Fruit fly (Drosophila melanogaster) whole organism, adult: ENCODE results near the gene east.

ENCODE experiments used
- CG12768 ChIP-seq: fragments of 200-800 bp; sonication (Bioruptor generic); optimal IDR thresholded peaks from 2 replicates; lab custom pipeline; 2017; ENCODE audit warnings: missing biosample characterization, missing genetic modification characterization, mild to moderate bottlenecking, moderate library complexity, missing genetic modification reagents
- CG1620 ChIP-seq: fragments of 200-800 bp; sonication (Bioruptor generic); optimal IDR thresholded peaks from 2 replicates; lab custom pipeline; 2016; ENCODE audit warnings: missing biosample characterization, missing genetic modification characterization
- CG33017 ChIP-seq: fragments of 200-800 bp; sonication (Bioruptor generic); optimal IDR thresholded peaks from 2 replicates; lab custom pipeline; 2018; ENCODE audit warnings: missing biosample characterization, mild to moderate bottlenecking, missing genetic modification characterization, moderate library complexity
- CG5204 ChIP-seq: fragments of 200-800 bp; sonication (Bioruptor generic); optimal IDR thresholded peaks from 2 replicates; lab custom pipeline; 2016; ENCODE audit warnings: missing biosample characterization, missing genetic modification characterization
- CG7045 ChIP-seq: fragments of 200-800 bp; sonication (Bioruptor generic); optimal IDR thresholded peaks from 2 replicates; lab custom pipeline; 2017; ENCODE audit warnings: missing biosample characterization, mild to moderate bottlenecking, missing genetic modification characterization
- Crg-1 ChIP-seq: fragments of 200-800 bp; sonication (Bioruptor generic); optimal IDR thresholded peaks from 2 replicates; lab custom pipeline; 2016; ENCODE audit warnings: missing biosample characterization, missing genetic modification characterization
- Hr96 ChIP-seq: fragments of 200-800 bp; sonication (Bioruptor generic); optimal IDR thresholded peaks from 2 replicates; lab custom pipeline; 2016; ENCODE audit warnings: missing biosample characterization, missing genetic modification characterization
- bab1 ChIP-seq: fragments of 200-800 bp; sonication (Bioruptor generic); optimal IDR thresholded peaks from 3 replicates; lab custom pipeline; 2019; ENCODE audit warnings: missing biosample characterization, mild to moderate bottlenecking, missing genetic modification characterization, moderate library complexity
- cnc ChIP-seq, 2 experiments: fragments of >200 bp; optimal IDR thresholded peaks; 2 replicates each; lab custom pipeline; 2017
- kay ChIP-seq: fragments of 200-800 bp; sonication (Bioruptor generic); peaks from one replicate; lab custom pipeline; 2016; ENCODE audit warnings: missing biosample characterization, missing genetic modification characterization, borderline replicate concordance
- ovo ChIP-seq: fragments of 200-800 bp; sonication (Bioruptor generic); optimal IDR thresholded peaks from 2 replicates; lab custom pipeline; 2016; ENCODE audit warnings: missing biosample characterization, missing genetic modification characterization
- tj ChIP-seq: fragments of 200-800 bp; sonication (Bioruptor generic); optimal IDR thresholded peaks from 3 replicates; lab custom pipeline; 2017; ENCODE audit warnings: missing biosample characterization, mild to moderate bottlenecking, missing genetic modification characterization, moderate library complexity
- toe ChIP-seq: fragments of 200-800 bp; sonication (Bioruptor generic); optimal IDR thresholded peaks from 2 replicates; lab custom pipeline; 2016; ENCODE audit warnings: missing biosample characterization, missing genetic modification characterization

DNA sequence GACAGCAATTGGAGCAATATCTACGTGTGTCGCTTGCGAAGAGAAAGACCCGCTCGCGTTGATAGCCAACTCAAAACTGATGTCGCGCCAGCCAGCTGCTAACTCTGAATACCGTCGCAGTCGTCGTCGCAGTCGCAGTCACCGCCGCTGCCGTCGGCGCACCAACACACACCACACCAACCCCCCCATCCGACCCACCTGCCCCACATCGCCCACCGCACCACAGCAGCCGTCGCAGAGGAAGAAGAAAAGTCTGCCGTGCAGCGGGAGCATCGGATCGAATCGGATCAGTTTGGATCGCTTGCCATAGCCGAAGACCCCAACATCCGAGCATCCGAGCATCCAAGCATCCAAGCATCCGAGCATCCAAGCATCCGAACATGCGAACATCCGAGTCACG lies 25.7 kb downstream of the east start:
- TF ChIP-seq kay (GFP tag; lab: Kevin White, UChicago) (no peak), CG7045 (no peak), CG5204 (GFP tag; lab: Kevin White, UChicago) (no peak), tj (GFP tag; lab: Kevin White, UChicago) (no peak), CG33017 (tag; lab: Kevin White, UChicago) (no peak), cnc (optimal IDR thresholded peaks at IDR 0.05; lab: Kevin White, UChicago) (no peak), bab1 (GFP tag; lab: Kevin White, UChicago) (no peak), Crg-1 (no peak), CG12768 (GFP tag; lab: Kevin White, UChicago) (no peak), toe (no peak), CG1620 (GFP tag; lab: Kevin White, UChicago) (no peak), Hr96 (GFP tag; lab: Kevin White, UChicago) (no peak), ovo (GFP tag; lab: Kevin White, UChicago) (no peak)
